Fruit fly (Drosophila melanogaster): ENCODE measurements around the gene Jhbp15.
A peak's percentile ranks its signal among the peaks of the same experiment; 100 is the strongest.

Gene Jhbp15

dm6 chr3R:21092829-21093228, 42.1 kb upstream of the Jhbp15 start (continued):
- TF ChIP-seq CG12769 (tag; optimal IDR thresholded peaks at IDR 0.05) (peak; percentile 20), sd (tag; optimal IDR thresholded peaks at IDR 0.05) (peak; percentile 16), ci (GFP tag; IDR thresholded peaks at IDR 0.05) (0 out of 3 replicates have a peak, but pooled peaks have one; percentile 46), kah (GFP tag; optimal IDR thresholded peaks at IDR 0.05) (no peak), row (GFP tag; IDR thresholded peaks at IDR 0.05) (peak; percentile 41; the same call in 2 of the 3 replicates), Bteb2 (GFP tag; optimal IDR thresholded peaks at IDR 0.05) (no peak), Ssrp (tag; optimal IDR thresholded peaks at IDR 0.05) (no peak), PHDP (tag; optimal IDR thresholded peaks at IDR 0.05) (peak; percentile 11), bcd (GFP tag; optimal IDR thresholded peaks at IDR 0.05) (no peak), sug (tag; optimal IDR thresholded peaks at IDR 0.05) (no peak), jumu (GFP tag; optimal IDR thresholded peaks at IDR 0.05) (no peak), CG31224 (GFP tag; IDR thresholded peaks at IDR 0.05) (no peak), Hr51 (GFP tag; optimal IDR thresholded peaks at IDR 0.05) (peak in 1 of 2 experiments; percentile 39), Bgb (GFP tag; IDR thresholded peaks at IDR 0.05; ENCODE audit: partially characterized antibody) (no peak), kni (GFP tag; optimal IDR thresholded peaks at IDR 0.05) (peak; percentile 60), CG1603 (tag; optimal IDR thresholded peaks at IDR 0.05) (peak; percentile 35), Hsf (GFP tag; optimal IDR thresholded peaks at IDR 0.05) (peak; percentile 4), CG30403 (GFP tag; optimal IDR thresholded peaks at IDR 0.05) (peak; percentile 5), stc (GFP tag; IDR thresholded peaks at IDR 0.05) (no peak), CTCF (GFP tag; optimal IDR thresholded peaks at IDR 0.05) (no peak), CG3995 (GFP tag; optimal IDR thresholded peaks at IDR 0.05) (no peak), CG15269 (tag; optimal IDR thresholded peaks at IDR 0.05) (peak; percentile 5), CG12942 (GFP tag; optimal IDR thresholded peaks at IDR 0.05) (peak; percentile 10), CG12391 (tag; optimal IDR thresholded peaks at IDR 0.05) (peak; percentile 11), sr (GFP tag; IDR thresholded peaks at IDR 0.05) (no peak), bsh (GFP tag; optimal IDR thresholded peaks at IDR 0.05) (peak in 1 of 2 experiments; percentile 29), gem (tag; optimal IDR thresholded peaks at IDR 0.05) (peak; percentile 52), unpg (GFP tag; optimal IDR thresholded peaks at IDR 0.05) (peak; percentile 31), ftz-f1 (GFP tag; optimal IDR thresholded peaks at IDR 0.05) (no peak), CG11456 (GFP tag; IDR thresholded peaks at IDR 0.05) (no peak), dpn (GFP tag; optimal IDR thresholded peaks at IDR 0.05) (peak in 1 of 2 experiments; percentile 29), grau (tag; optimal IDR thresholded peaks at IDR 0.05) (peak; percentile 16), pb (GFP tag; optimal IDR thresholded peaks at IDR 0.05) (no peak), Gug (GFP tag; IDR thresholded peaks at IDR 0.05) (no peak)

DNA sequence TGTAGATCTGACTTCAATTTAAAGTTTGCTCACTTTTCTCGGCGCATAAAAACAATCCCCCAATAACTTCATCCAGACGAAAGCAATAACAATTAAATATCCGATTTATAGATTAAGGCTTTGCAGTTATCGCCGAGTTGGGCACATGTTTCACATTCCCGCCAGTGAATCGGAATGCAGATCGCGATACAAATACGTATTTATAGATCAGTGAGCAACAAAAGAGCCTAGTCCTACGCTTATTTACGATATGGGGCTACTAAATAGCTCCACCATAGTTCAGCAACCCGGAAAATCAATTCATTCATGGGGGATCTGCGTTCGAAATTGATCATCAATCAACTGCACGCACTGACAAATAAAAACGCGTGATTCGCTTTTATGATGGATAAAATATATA, 41.3 kb upstream of the Jhbp15 start:
- TF ChIP-seq HLH4C (GFP tag; IDR thresholded peaks at IDR 0.05; ENCODE audit: partially characterized antibody) (no peak), lbe (GFP tag; optimal IDR thresholded peaks at IDR 0.05) (no peak), stwl (tag; optimal IDR thresholded peaks at IDR 0.05) (no peak), sd (tag; optimal IDR thresholded peaks at IDR 0.05) (peak; percentile 76), fd102C (GFP tag; optimal IDR thresholded peaks at IDR 0.05) (no peak)

DNA sequence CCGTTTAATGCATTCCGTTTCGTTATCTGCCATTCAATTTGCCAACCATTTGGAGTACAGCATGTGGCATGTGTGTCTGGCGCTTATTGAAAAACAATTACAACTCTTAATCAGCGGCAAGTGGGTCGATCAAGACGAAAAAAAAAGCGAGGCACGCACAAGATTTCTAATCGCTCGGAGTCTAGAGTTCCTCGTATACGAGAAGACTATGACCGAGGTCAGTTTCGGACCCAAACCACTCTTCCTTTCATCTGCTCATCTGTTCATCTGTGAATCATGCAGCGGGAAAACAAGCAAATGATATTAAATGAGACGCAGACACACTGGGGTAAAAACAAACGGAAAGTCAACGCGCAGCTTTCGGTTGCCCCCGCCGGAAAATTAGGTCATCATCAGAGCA, 40.7 kb upstream of the Jhbp15 start:
- TF ChIP-seq Blimp-1 (GFP tag; optimal IDR thresholded peaks at IDR 0.05) = peak; percentile 60
- TF ChIP-seq chinmo (GFP tag; IDR thresholded peaks at IDR 0.05; ENCODE audit: partially characterized antibody) = 0 out of 4 replicates have a peak, but pooled peaks have one; percentile 36
- TF ChIP-seq Doc2 (GFP tag; IDR thresholded peaks at IDR 0.05) = no peak
- TF ChIP-seq CG12769 (tag; optimal IDR thresholded peaks at IDR 0.05) = peak; percentile 45

All from whole organism, embryonic.